Fruit fly (Drosophila melanogaster) whole organism, adult: ENCODE results near the gene CG15625.

Experiments used
- CG11617 ChIP-seq: fragments of 200-800 bp; sonication (Bioruptor generic); optimal IDR thresholded peaks from 2 replicates; lab custom pipeline; 2017; ENCODE audit warnings: mild to moderate bottlenecking, missing biosample characterization, missing genetic modification reagents, missing genetic modification characterization
- CG12768 ChIP-seq: fragments of 200-800 bp; sonication (Bioruptor generic); optimal IDR thresholded peaks from 2 replicates; lab custom pipeline; 2017; ENCODE audit warnings: missing biosample characterization, missing genetic modification characterization, mild to moderate bottlenecking, moderate library complexity, missing genetic modification reagents
- CG1620 ChIP-seq: fragments of 200-800 bp; sonication (Bioruptor generic); optimal IDR thresholded peaks from 2 replicates; lab custom pipeline; 2016; ENCODE audit warnings: missing biosample characterization, missing genetic modification characterization
- CG5204 ChIP-seq: fragments of 200-800 bp; sonication (Bioruptor generic); optimal IDR thresholded peaks from 2 replicates; lab custom pipeline; 2016; ENCODE audit warnings: missing biosample characterization, missing genetic modification characterization
- CG7045 ChIP-seq: fragments of 200-800 bp; sonication (Bioruptor generic); optimal IDR thresholded peaks from 2 replicates; lab custom pipeline; 2017; ENCODE audit warnings: missing biosample characterization, mild to moderate bottlenecking, missing genetic modification characterization
- Clk ChIP-seq: fragments of 200-800 bp; sonication (Bioruptor generic); optimal IDR thresholded peaks from 2 replicates; lab custom pipeline; 2017; ENCODE audit warnings: missing biosample characterization, missing genetic modification characterization
- Hr96 ChIP-seq: fragments of 200-800 bp; sonication (Bioruptor generic); optimal IDR thresholded peaks from 2 replicates; lab custom pipeline; 2016; ENCODE audit warnings: missing biosample characterization, missing genetic modification characterization
- bab1 ChIP-seq: fragments of 200-800 bp; sonication (Bioruptor generic); optimal IDR thresholded peaks from 3 replicates; lab custom pipeline; 2019; ENCODE audit warnings: missing biosample characterization, mild to moderate bottlenecking, missing genetic modification characterization, moderate library complexity
- cic ChIP-seq: fragments of 200-800 bp; sonication (Bioruptor generic); optimal IDR thresholded peaks from 2 replicates; lab custom pipeline; 2017; ENCODE audit warnings: missing biosample characterization, mild to moderate bottlenecking, missing genetic modification characterization, moderate library complexity
- cnc ChIP-seq, 2 experiments: fragments of >200 bp; optimal IDR thresholded peaks; 2 replicates each; lab custom pipeline; 2017
- kay ChIP-seq: fragments of 200-800 bp; sonication (Bioruptor generic); peaks from one replicate; lab custom pipeline; 2016; ENCODE audit warnings: missing biosample characterization, missing genetic modification characterization, borderline replicate concordance
- ovo ChIP-seq: fragments of 200-800 bp; sonication (Bioruptor generic); optimal IDR thresholded peaks from 2 replicates; lab custom pipeline; 2016; ENCODE audit warnings: missing biosample characterization, missing genetic modification characterization
- pad ChIP-seq: fragments of 200-800 bp; sonication (Bioruptor generic); optimal IDR thresholded peaks from 3 replicates; lab custom pipeline; 2017; ENCODE audit warnings: missing biosample characterization, missing genetic modification characterization, mild to moderate bottlenecking, moderate library complexity, missing genetic modification reagents
- toe ChIP-seq: fragments of 200-800 bp; sonication (Bioruptor generic); optimal IDR thresholded peaks from 2 replicates; lab custom pipeline; 2016; ENCODE audit warnings: missing biosample characterization, missing genetic modification characterization

dm6 chr2L:4886132-4886531 is 3.7 kb upstream of the CG15625 start:
- no peak for TF ChIP-seq toe (GFP tag; lab: Kevin White, UChicago)
- no peak for TF ChIP-seq Clk
- TF ChIP-seq cnc (optimal IDR thresholded peaks at IDR 0.05; lab: Kevin White, UChicago), result no peak
- no peak for TF ChIP-seq pad (GFP tag; lab: Kevin White, UChicago)
- no peak for TF ChIP-seq CG11617 (GFP tag; lab: Kevin White, UChicago)
- TF ChIP-seq Hr96 (GFP tag; lab: Kevin White, UChicago), result no peak
- TF ChIP-seq CG12768 (GFP tag; lab: Kevin White, UChicago), result no peak
- no peak for TF ChIP-seq bab1 (GFP tag; lab: Kevin White, UChicago)
- TF ChIP-seq CG7045 (GFP tag; lab: Kevin White, UChicago), result no peak
- TF ChIP-seq cic, result no peak
- no peak for TF ChIP-seq CG5204
- TF ChIP-seq kay (GFP tag; lab: Kevin White, UChicago), result no peak
- TF ChIP-seq CG1620 (GFP tag; lab: Kevin White, UChicago), result no peak
- no peak for TF ChIP-seq ovo (GFP tag; lab: Kevin White, UChicago)
